Fruit fly (Drosophila melanogaster) whole organism, embryonic: ENCODE data around the gene CG11912.
A peak's percentile ranks its signal among the peaks of the same experiment; 100 is the strongest.

Source experiments
- ATbp ChIP-seq: fragments of 200-800 bp; sonication (Bioruptor generic); optimal IDR thresholded peaks from 2 replicates; lab custom pipeline; 2017; ENCODE audit warnings: missing biosample characterization, mild to moderate bottlenecking, missing genetic modification characterization, missing genetic modification reagents
- Adf1 ChIP-seq: fragments of 200-800 bp; sonication (Bioruptor generic); IDR thresholded peaks from 2 replicates; pipeline ENCODE4 v1.3.6; 2022; ENCODE audit warnings: missing biosample characterization, missing genetic modification characterization
- BEAF-32 ChIP-seq: fragments of 200-800 bp; sonication (Bioruptor generic); optimal IDR thresholded peaks from 3 replicates; lab custom pipeline; 2017; ENCODE audit warnings: missing biosample characterization, missing genetic modification characterization, mild to moderate bottlenecking, moderate library complexity, missing genetic modification reagents
- CG10654 ChIP-seq: fragments of 200-800 bp; sonication (Bioruptor generic); optimal IDR thresholded peaks from 2 replicates; lab custom pipeline; 2016; ENCODE audit warnings: missing biosample characterization, missing genetic modification characterization
- CG12071 ChIP-seq: fragments of 200-800 bp; sonication (Bioruptor generic); optimal IDR thresholded peaks from 3 replicates; lab custom pipeline; 2018; ENCODE audit warnings: missing biosample characterization, mild to moderate bottlenecking, missing genetic modification characterization
- CG12104 ChIP-seq: fragments of 200-800 bp; sonication (Bioruptor generic); optimal IDR thresholded peaks from 3 replicates; lab custom pipeline; 2016; ENCODE audit warnings: missing biosample characterization, missing genetic modification characterization
- CG13287 ChIP-seq: fragments of 200-800 bp; sonication (Bioruptor generic); IDR thresholded peaks from 2 replicates; pipeline ENCODE4 v1.3.6; 2022; ENCODE audit warnings: missing biosample characterization, missing genetic modification characterization; ENCODE audit not compliant: partially characterized antibody
- CG14710 ChIP-seq: fragments of 200-800 bp; sonication (Bioruptor generic); optimal IDR thresholded peaks from 3 replicates; lab custom pipeline; 2019; ENCODE audit warnings: missing biosample characterization, mild to moderate bottlenecking, missing genetic modification characterization, moderate library complexity
- CG14860 ChIP-seq: fragments of 200-800 bp; sonication (Bioruptor generic); IDR thresholded peaks from 3 replicates; pipeline ENCODE4 v1.3.6; 2022; ENCODE audit warnings: missing biosample characterization, missing genetic modification characterization; ENCODE audit not compliant: partially characterized antibody
- CG1603 ChIP-seq: fragments of 200-800 bp; sonication (Bioruptor generic); optimal IDR thresholded peaks from 2 replicates; lab custom pipeline; 2019; ENCODE audit warnings: missing biosample characterization, mild to moderate bottlenecking, missing genetic modification characterization, moderate library complexity
- CG30020 ChIP-seq: fragments of 200-800 bp; optimal IDR thresholded peaks from 2 replicates; lab custom pipeline; 2019; ENCODE audit warnings: missing biosample characterization, mild to moderate bottlenecking, missing genetic modification characterization, moderate library complexity
- CG3281 ChIP-seq: fragments of 200-800 bp; sonication (Bioruptor generic); optimal IDR thresholded peaks from 3 replicates; lab custom pipeline; 2017; ENCODE audit warnings: missing biosample characterization, mild to moderate bottlenecking, missing genetic modification characterization
- CG7271 ChIP-seq: fragments of 200-800 bp; sonication (Bioruptor generic); optimal IDR thresholded peaks from 2 replicates; lab custom pipeline; 2018; ENCODE audit warnings: missing biosample characterization, mild to moderate bottlenecking, missing genetic modification characterization, moderate library complexity
- CG7372 ChIP-seq: fragments of 200-800 bp; sonication (Bioruptor generic); IDR thresholded peaks from 2 replicates; pipeline ENCODE4 v1.3.6; 2022; ENCODE audit warnings: missing biosample characterization, missing genetic modification characterization
- CG7786 ChIP-seq: fragments of 200-800 bp; sonication (Bioruptor generic); optimal IDR thresholded peaks from 2 replicates; lab custom pipeline; 2016; ENCODE audit warnings: missing biosample characterization, missing genetic modification characterization
- ERR ChIP-seq: fragments of 200-800 bp; sonication (Bioruptor generic); optimal IDR thresholded peaks from 2 replicates; lab custom pipeline; 2016; ENCODE audit warnings: missing biosample characterization, missing genetic modification characterization
- Gsc ChIP-seq: fragments of 200-800 bp; sonication (Bioruptor generic); IDR thresholded peaks from 2 replicates; pipeline ENCODE4 v1.3.6; 2022; ENCODE audit warnings: missing biosample characterization, missing genetic modification characterization
- HLH4C ChIP-seq: fragments of 200-800 bp; sonication (Bioruptor generic); IDR thresholded peaks from 3 replicates; pipeline ENCODE4 v1.3.6; 2022; ENCODE audit warnings: missing biosample characterization, missing genetic modification characterization; ENCODE audit not compliant: partially characterized antibody
- Kr ChIP-seq: fragments of 200-800 bp; sonication (Bioruptor generic); optimal IDR thresholded peaks from 2 replicates; lab custom pipeline; 2017; ENCODE audit warnings: missing biosample characterization, mild to moderate bottlenecking, missing genetic modification characterization
- Lhr ChIP-seq: fragments of 200-800 bp; sonication (Bioruptor generic); optimal IDR thresholded peaks from 3 replicates; lab custom pipeline; 2017; ENCODE audit warnings: mild to moderate bottlenecking, missing biosample characterization, missing genetic modification reagents, missing genetic modification characterization
- MBD-R2 ChIP-seq: fragments of 200-800 bp; sonication (Bioruptor generic); IDR thresholded peaks from 2 replicates; pipeline ENCODE4 v1.3.6; 2022; ENCODE audit warnings: missing biosample characterization, missing genetic modification characterization
- PHDP ChIP-seq: fragments of 200-800 bp; sonication (Bioruptor generic); optimal IDR thresholded peaks from 3 replicates; lab custom pipeline; 2018; ENCODE audit warnings: missing biosample characterization, mild to moderate bottlenecking, missing genetic modification characterization, moderate library complexity
- Poxn ChIP-seq: fragments of 200-800 bp; sonication (Bioruptor generic); IDR thresholded peaks from 2 replicates; pipeline ENCODE4 v1.3.6; 2022; ENCODE audit warnings: missing biosample characterization, missing genetic modification characterization
- Sry-β ChIP-seq: fragments of 200-800 bp; sonication (Bioruptor generic); optimal IDR thresholded peaks from 2 replicates; lab custom pipeline; 2018; ENCODE audit warnings: missing biosample characterization, mild to moderate bottlenecking, missing genetic modification characterization, moderate library complexity
- al ChIP-seq: fragments of 200-800 bp; sonication (Bioruptor generic); IDR thresholded peaks from 2 replicates; pipeline ENCODE4 v1.3.6; 2022; ENCODE audit warnings: missing biosample characterization, missing genetic modification characterization
- ap ChIP-seq: fragments of 200-800 bp; sonication (Bioruptor generic); IDR thresholded peaks from 2 replicates; pipeline ENCODE4 v1.3.6; 2022; ENCODE audit warnings: missing biosample characterization, missing genetic modification characterization
- bowl ChIP-seq: fragments of 200-800 bp; sonication (Bioruptor generic); IDR thresholded peaks from 2 replicates; pipeline ENCODE4 v1.3.6; 2022; ENCODE audit warnings: missing biosample characterization, missing genetic modification characterization
- bsh ChIP-seq, 2 experiments: fragments of 200-800 bp; sonication (Bioruptor generic); optimal IDR thresholded peaks; 2 replicates each; lab custom pipeline; 2017 to 2018; ENCODE audit warnings: mild to moderate bottlenecking in 2 of 2, missing biosample characterization in 2 of 2, missing genetic modification characterization in 2 of 2, moderate library complexity in 1 of 2
- cas ChIP-seq: fragments of 200-800 bp; sonication (Bioruptor generic); IDR thresholded peaks from 2 replicates; pipeline ENCODE4 v1.3.6; 2022; ENCODE audit warnings: missing biosample characterization, missing genetic modification characterization
- crc ChIP-seq: fragments of 200-800 bp; sonication (Bioruptor generic); optimal IDR thresholded peaks from 2 replicates; lab custom pipeline; 2016; ENCODE audit warnings: missing biosample characterization, missing genetic modification characterization
- dan ChIP-seq: fragments of 200-800 bp; sonication (Bioruptor generic); IDR thresholded peaks from 2 replicates; pipeline ENCODE4 v1.3.6; 2022; ENCODE audit warnings: missing biosample characterization, missing genetic modification characterization
- dati ChIP-seq: fragments of 200-800 bp; sonication (Bioruptor generic); IDR thresholded peaks from 2 replicates; pipeline ENCODE4 v1.3.6; 2022; ENCODE audit warnings: missing biosample characterization, missing genetic modification characterization
- dimm ChIP-seq: fragments of 200-800 bp; sonication (Bioruptor generic); IDR thresholded peaks from 2 replicates; pipeline ENCODE4 v1.3.6; 2022; ENCODE audit warnings: missing biosample characterization, missing genetic modification characterization
- emc ChIP-seq: fragments of 200-800 bp; sonication (Bioruptor generic); optimal IDR thresholded peaks from 2 replicates; lab custom pipeline; 2016; ENCODE audit warnings: missing biosample characterization, missing genetic modification characterization
- fd102C ChIP-seq: fragments of 200-800 bp; sonication (Bioruptor generic); optimal IDR thresholded peaks from 2 replicates; lab custom pipeline; 2018; ENCODE audit warnings: missing biosample characterization, mild to moderate bottlenecking, missing genetic modification characterization, moderate library complexity
- gce ChIP-seq: fragments of 200-800 bp; sonication (Bioruptor generic); IDR thresholded peaks from 3 replicates; pipeline ENCODE4 v1.3.6; 2022; ENCODE audit warnings: missing biosample characterization, missing genetic modification characterization
- gt ChIP-seq: fragments of 200-800 bp; sonication (Bioruptor generic); IDR thresholded peaks from 2 replicates; pipeline ENCODE4 v1.3.6; 2022; ENCODE audit warnings: missing biosample characterization, missing genetic modification characterization
- nmo ChIP-seq: fragments of 200-800 bp; sonication (Bioruptor generic); optimal IDR thresholded peaks from 2 replicates; lab custom pipeline; 2018; ENCODE audit warnings: missing biosample characterization, mild to moderate bottlenecking, missing genetic modification characterization, moderate library complexity
- peb ChIP-seq: fragments of 200-800 bp; sonication (Bioruptor generic); IDR thresholded peaks from 2 replicates; pipeline ENCODE4 v1.3.6; 2022; ENCODE audit warnings: missing biosample characterization, missing genetic modification characterization
- phol ChIP-seq: fragments of 200-800 bp; sonication (Bioruptor generic); optimal IDR thresholded peaks from 3 replicates; lab custom pipeline; 2018; ENCODE audit warnings: missing biosample characterization, mild to moderate bottlenecking, missing genetic modification characterization, moderate library complexity
- ro ChIP-seq: fragments of 200-800 bp; sonication (Bioruptor generic); IDR thresholded peaks from 2 replicates; pipeline ENCODE4 v1.3.6; 2022; ENCODE audit warnings: missing biosample characterization, missing genetic modification characterization
- row ChIP-seq: fragments of 200-800 bp; sonication (Bioruptor generic); IDR thresholded peaks from 3 replicates; pipeline ENCODE4 v1.3.6; 2022; ENCODE audit warnings: missing biosample characterization, missing genetic modification characterization
- sim ChIP-seq: fragments of 200-800 bp; sonication (Bioruptor generic); IDR thresholded peaks from 2 replicates; pipeline ENCODE4 v1.3.6; 2022; ENCODE audit warnings: missing biosample characterization, missing genetic modification characterization
- ssp ChIP-seq: fragments of 200-800 bp; sonication (Bioruptor generic); IDR thresholded peaks from 2 replicates; pipeline ENCODE4 v1.3.6; 2022; ENCODE audit warnings: missing biosample characterization, missing genetic modification characterization
- trh ChIP-seq: fragments of 200-800 bp; sonication (Bioruptor generic); optimal IDR thresholded peaks from 2 replicates; lab custom pipeline; 2016; ENCODE audit warnings: missing biosample characterization, missing genetic modification characterization
- unc-4 ChIP-seq: fragments of 200-800 bp; sonication (Bioruptor generic); IDR thresholded peaks from 2 replicates; pipeline ENCODE4 v1.3.6; 2022; ENCODE audit warnings: missing biosample characterization, missing genetic modification characterization; ENCODE audit not compliant: partially characterized antibody
- usp ChIP-seq: fragments of >200 bp; optimal IDR thresholded peaks from 2 replicates; lab custom pipeline; 2017; ENCODE audit warnings: missing biosample characterization, missing genetic modification characterization
- zfh1 ChIP-seq: fragments of 200-800 bp; sonication (Bioruptor generic); IDR thresholded peaks from 3 replicates; pipeline ENCODE4 v1.3.6; 2022; ENCODE audit warnings: missing biosample characterization, missing genetic modification characterization

Gene CG11912

dm6 chr2L:297480-298284 is 21.4 kb downstream of the CG11912 start, which contains the start of gene Pi3K21B (continued):
- TF ChIP-seq gt (0 out of 2 replicates have a peak, but pooled peaks have one; percentile 56), dimm (GFP tag; lab: Robert Waterston, UW) (peak; percentile 64), CG7271 (tag; lab: Kevin White, UChicago) (peak; percentile 21), CG12071 (GFP tag; lab: Kevin White, UChicago) (peak; percentile 62), trh (GFP tag; lab: Kevin White, UChicago) (peak; percentile 78), CG7786 (GFP tag; lab: Kevin White, UChicago) (peak; percentile 95), CG14710 (peak; percentile 95), ap (GFP tag; lab: Robert Waterston, UW) (peak; percentile 78), peb (GFP tag; lab: Robert Waterston, UW) (peak; percentile 70), BEAF-32 (peak; percentile 49), Sry-β (GFP tag; lab: Kevin White, UChicago) (no peak), Kr (no peak), row (GFP tag; lab: Robert Waterston, UW) (peak; percentile 86), ERR (GFP tag; lab: Kevin White, UChicago) (peak; percentile 81), phol (peak; percentile 93), al (GFP tag; lab: Robert Waterston, UW) (peak; percentile 77), CG10654 (peak; percentile 86), cas (GFP tag; lab: Robert Waterston, UW) (peak; percentile 30; the same call in 1 of the 2 replicates), CG12104 (peak; percentile 89), CG14860 (GFP tag; lab: Robert Waterston, UW) (no peak), ATbp (peak; percentile 51), CG13287 (GFP tag; lab: Robert Waterston, UW) (peak; percentile 44; the same call in 1 of the 2 replicates), ro (GFP tag; lab: Robert Waterston, UW) (peak; percentile 43; the same call in 1 of the 2 replicates), sim (GFP tag; lab: Robert Waterston, UW) (no peak), Poxn (GFP tag; lab: Robert Waterston, UW) (peak; percentile 60; the same call in 1 of the 2 replicates), CG3281 (peak; percentile 94), crc (peak; percentile 77), bsh (GFP tag; optimal IDR thresholded peaks at IDR 0.05; lab: Kevin White, UChicago) (peak; percentile 49 to 84), dan (GFP tag; lab: Robert Waterston, UW) (no peak), ssp (GFP tag; lab: Robert Waterston, UW) (peak; percentile 84), emc (peak; percentile 73), Gsc (GFP tag; lab: Robert Waterston, UW) (no peak), HLH4C (GFP tag; lab: Robert Waterston, UW) (no peak), dati (0 out of 2 replicates have a peak, but pooled peaks have one; percentile 13), nmo (GFP tag; lab: Kevin White, UChicago) (peak; percentile 93), fd102C (GFP tag; lab: Kevin White, UChicago) (no peak), CG1603 (tag; lab: Kevin White, UChicago) (peak; percentile 85), CG30020 (tag; lab: Kevin White, UChicago) (peak; percentile 75), gce (GFP tag; lab: Robert Waterston, UW) (0 out of 3 replicates have a peak, but pooled peaks have one; percentile 63), zfh1 (GFP tag; lab: Robert Waterston, UW) (peak; percentile 90), Lhr (GFP tag; lab: Kevin White, UChicago) (peak; percentile 60), CG7372 (GFP tag; lab: Robert Waterston, UW) (peak; percentile 80), usp (GFP tag; lab: Kevin White, UChicago) (no peak), MBD-R2 (GFP tag; lab: Robert Waterston, UW) (peak; percentile 76; the same call in 1 of the 2 replicates), PHDP (peak; percentile 89), unc-4 (GFP tag; lab: Robert Waterston, UW) (peak; percentile 34; the same call in 1 of the 2 replicates), bowl (GFP tag; lab: Robert Waterston, UW) (0 out of 2 replicates have a peak, but pooled peaks have one; percentile 32), Adf1 (GFP tag; lab: Robert Waterston, UW) (peak; percentile 25; the same call in 1 of the 2 replicates)
